Comparison of ENCODE assay signal across 1 fruit fly cellular context in genomic region chr3L:17209402-17209801, dm6.
A peak's percentile ranks its signal among the peaks of the same experiment; 100 is the strongest.
TF ChIP-seq lines count a peak whose summit lies in the region.

No protein-coding gene starts in this region.

TF ChIP-seq in whole organism, embryonic, 481 proteins besides CTCF, POLR2A, EP300 and RAD21 (continued from another document and continues in another):
- TF ChIP-seq CG4820 (GFP tag; optimal IDR thresholded peaks at IDR 0.05; lab: Kevin White, UChicago) (no peak), ham (GFP tag; IDR thresholded peaks at IDR 0.05; lab: Robert Waterston, UW) (no peak), corto (GFP tag; optimal IDR thresholded peaks at IDR 0.05; lab: Kevin White, UChicago) (no peak), E2f1 (GFP tag; IDR thresholded peaks at IDR 0.05; lab: Robert Waterston, UW) (no peak), CG14860 (GFP tag; IDR thresholded peaks at IDR 0.05; lab: Robert Waterston, UW; ENCODE audit: partially characterized antibody) (no peak), hkb (optimal IDR thresholded peaks at IDR 0.05; lab: Kevin White, UChicago) (no peak), hkb (GFP tag; IDR thresholded peaks at IDR 0.05; lab: Robert Waterston, UW) (peak; percentile 29; the same call in 1 of the 2 replicates), CG2120 (GFP tag; optimal IDR thresholded peaks at IDR 0.05; lab: Kevin White, UChicago) (peak; percentile 9), CG4328 (GFP tag; optimal IDR thresholded peaks at IDR 0.05; lab: Kevin White, UChicago) (no peak), crc (GFP tag; optimal IDR thresholded peaks at IDR 0.05; lab: Kevin White, UChicago) (no peak), kay (GFP tag; optimal IDR thresholded peaks at IDR 0.05; lab: Kevin White, UChicago) (no peak), al (GFP tag; IDR thresholded peaks at IDR 0.05; lab: Robert Waterston, UW) (no peak), CG18619 (GFP tag; optimal IDR thresholded peaks at IDR 0.05; lab: Kevin White, UChicago) (no peak), dati (GFP tag; IDR thresholded peaks at IDR 0.05; lab: Robert Waterston, UW) (no peak), sens-2 (GFP tag; IDR thresholded peaks at IDR 0.05; lab: Robert Waterston, UW) (no peak), fd102C (GFP tag; optimal IDR thresholded peaks at IDR 0.05; lab: Kevin White, UChicago) (no peak), CG6272 (GFP tag; IDR thresholded peaks at IDR 0.05; lab: Robert Waterston, UW) (no peak), caup (GFP tag; optimal IDR thresholded peaks at IDR 0.05; lab: Kevin White, UChicago; ENCODE audit: severe bottlenecking) (no peak), nom (GFP tag; optimal IDR thresholded peaks at IDR 0.05; lab: Kevin White, UChicago) (no peak), Spps (tag; optimal IDR thresholded peaks at IDR 0.05; lab: Kevin White, UChicago) (no peak), CG7786 (GFP tag; optimal IDR thresholded peaks at IDR 0.05; lab: Kevin White, UChicago) (no peak), Mes4 (GFP tag; optimal IDR thresholded peaks at IDR 0.05; lab: Kevin White, UChicago) (no peak), CG11093 (GFP tag; IDR thresholded peaks at IDR 0.05; lab: Robert Waterston, UW) (no peak), Doc2 (GFP tag; IDR thresholded peaks at IDR 0.05; lab: Robert Waterston, UW) (no peak), az2 (GFP tag; optimal IDR thresholded peaks at IDR 0.05; lab: Kevin White, UChicago) (no peak), nau (GFP tag; optimal IDR thresholded peaks at IDR 0.05; lab: Kevin White, UChicago) (no peak), CG13123 (GFP tag; optimal IDR thresholded peaks at IDR 0.05; lab: Kevin White, UChicago) (no peak), lab (GFP tag; optimal IDR thresholded peaks at IDR 0.05; lab: Kevin White, UChicago) (peak; percentile 16), kni (GFP tag; optimal IDR thresholded peaks at IDR 0.05; lab: Kevin White, UChicago) (no peak), knrl (GFP tag; IDR thresholded peaks at IDR 0.05; lab: Robert Waterston, UW; ENCODE audit: partially characterized antibody) (no peak), slou (GFP tag; optimal IDR thresholded peaks at IDR 0.05; lab: Kevin White, UChicago) (no peak), ash1 (GFP tag; optimal IDR thresholded peaks at IDR 0.05; lab: Kevin White, UChicago) (no peak), Dref (GFP tag; IDR thresholded peaks at IDR 0.05; lab: Robert Waterston, UW) (no peak), HLHmδ (GFP tag; optimal IDR thresholded peaks at IDR 0.05; lab: Kevin White, UChicago) (no peak), bcd (GFP tag; optimal IDR thresholded peaks at IDR 0.05; lab: Kevin White, UChicago) (no peak), Camta (GFP tag; optimal IDR thresholded peaks at IDR 0.05; lab: Kevin White, UChicago) (no peak), CG8388 (GFP tag; optimal IDR thresholded peaks at IDR 0.05; lab: Kevin White, UChicago) (no peak), zen (tag; optimal IDR thresholded peaks at IDR 0.05; lab: Kevin White, UChicago) (peak; percentile 47), Elba2 (GFP tag; optimal IDR thresholded peaks at IDR 0.05; lab: Kevin White, UChicago) (peak; percentile 52), CG2889 (GFP tag; IDR thresholded peaks at IDR 0.05; lab: Robert Waterston, UW) (no peak), Neu2 (GFP tag; optimal IDR thresholded peaks at IDR 0.05; lab: Kevin White, UChicago; ENCODE audit: borderline replicate concordance) (no peak), Sox102F (GFP tag; optimal IDR thresholded peaks at IDR 0.05; lab: Kevin White, UChicago) (peak; percentile 35), chm (GFP tag; IDR thresholded peaks at IDR 0.05; lab: Robert Waterston, UW) (no peak), maf-S (GFP tag; optimal IDR thresholded peaks at IDR 0.05; lab: Kevin White, UChicago) (no peak), CG2199 (GFP tag; IDR thresholded peaks at IDR 0.05; lab: Robert Waterston, UW) (no peak), seq (GFP tag; IDR thresholded peaks at IDR 0.05; lab: Robert Waterston, UW) (no peak), dimm (GFP tag; IDR thresholded peaks at IDR 0.05; lab: Robert Waterston, UW) (no peak), CG13296 (GFP tag; optimal IDR thresholded peaks at IDR 0.05; lab: Kevin White, UChicago) (no peak), Hmr (GFP tag; optimal IDR thresholded peaks at IDR 0.05; lab: Kevin White, UChicago) (no peak), CG11504 (tag; optimal IDR thresholded peaks at IDR 0.05; lab: Kevin White, UChicago) (peak; percentile 52), HLH3B (GFP tag; IDR thresholded peaks at IDR 0.05; lab: Robert Waterston, UW) (no peak), CG11085 (GFP tag; IDR thresholded peaks at IDR 0.05; lab: Robert Waterston, UW) (no peak), CG8765 (GFP tag; IDR thresholded peaks at IDR 0.05; lab: Robert Waterston, UW) (no peak), CG8281 (tag; optimal IDR thresholded peaks at IDR 0.05; lab: Kevin White, UChicago) (no peak), D19A (tag; optimal IDR thresholded peaks at IDR 0.05; lab: Kevin White, UChicago) (peak; percentile 9), CG12219 (GFP tag; optimal IDR thresholded peaks at IDR 0.05; lab: Kevin White, UChicago) (no peak), Gug (GFP tag; IDR thresholded peaks at IDR 0.05; lab: Robert Waterston, UW) (no peak), unc-4 (GFP tag; IDR thresholded peaks at IDR 0.05; lab: Robert Waterston, UW; ENCODE audit: partially characterized antibody) (no peak), NC2α (GFP tag; optimal IDR thresholded peaks at IDR 0.05; lab: Kevin White, UChicago) (no peak), Doc3 (GFP tag; IDR thresholded peaks at IDR 0.05; lab: Robert Waterston, UW; ENCODE audit: partially characterized antibody) (no peak), Fer1 (GFP tag; optimal IDR thresholded peaks at IDR 0.05; lab: Kevin White, UChicago) (peak; percentile 6), en (GFP tag; optimal IDR thresholded peaks at IDR 0.05; lab: Kevin White, UChicago) (no peak), Awh (GFP tag; IDR thresholded peaks at IDR 0.05; lab: Robert Waterston, UW) (no peak), Dp (GFP tag; optimal IDR thresholded peaks at IDR 0.05; lab: Kevin White, UChicago) (no peak), Six4 (GFP tag; optimal IDR thresholded peaks at IDR 0.05; lab: Kevin White, UChicago) (no peak), Ets65A (GFP tag; lab: Kevin White, UChicago) (peak; percentile 84), CG15514 (GFP tag; optimal IDR thresholded peaks at IDR 0.05; lab: Kevin White, UChicago) (no peak), bab2 (GFP tag; optimal IDR thresholded peaks at IDR 0.05; lab: Kevin White, UChicago) (no peak), Meics (GFP tag; optimal IDR thresholded peaks at IDR 0.05; lab: Kevin White, UChicago) (no peak), CG1603 (tag; optimal IDR thresholded peaks at IDR 0.05; lab: Kevin White, UChicago) (peak; percentile 30), pzg (GFP tag; optimal IDR thresholded peaks at IDR 0.05; lab: Kevin White, UChicago) (no peak), prd (optimal IDR thresholded peaks at IDR 0.05; lab: Kevin White, UChicago) (no peak), prd (GFP tag; IDR thresholded peaks at IDR 0.05; lab: Robert Waterston, UW) (peak; percentile 73), CG1602 (GFP tag; optimal IDR thresholded peaks at IDR 0.05; lab: Kevin White, UChicago) (no peak), fu2 (GFP tag; optimal IDR thresholded peaks at IDR 0.05; lab: Kevin White, UChicago) (no peak), ci (GFP tag; IDR thresholded peaks at IDR 0.05; lab: Robert Waterston, UW) (peak; percentile 66; the same call in 2 of the 3 replicates), schlank (tag; optimal IDR thresholded peaks at IDR 0.05; lab: Kevin White, UChicago) (no peak), CG13624 (GFP tag; optimal IDR thresholded peaks at IDR 0.05; lab: Kevin White, UChicago) (no peak), ato (GFP tag; IDR thresholded peaks at IDR 0.05; lab: Robert Waterston, UW; ENCODE audit: partially characterized antibody) (no peak), CG9932 (GFP tag; IDR thresholded peaks at IDR 0.05; lab: Robert Waterston, UW) (no peak), CG3838 (GFP tag; optimal IDR thresholded peaks at IDR 0.05; lab: Kevin White, UChicago) (no peak), bowl (GFP tag; IDR thresholded peaks at IDR 0.05; lab: Robert Waterston, UW) (no peak), trh (GFP tag; optimal IDR thresholded peaks at IDR 0.05; lab: Kevin White, UChicago) (no peak), lilli (GFP tag; optimal IDR thresholded peaks at IDR 0.05; lab: Kevin White, UChicago) (no peak), CG12744 (GFP tag; optimal IDR thresholded peaks at IDR 0.05; lab: Kevin White, UChicago) (no peak), ems (GFP tag; optimal IDR thresholded peaks at IDR 0.05; lab: Kevin White, UChicago) (no peak), pb (GFP tag; optimal IDR thresholded peaks at IDR 0.05; lab: Kevin White, UChicago) (no peak), CG15269 (tag; optimal IDR thresholded peaks at IDR 0.05; lab: Kevin White, UChicago) (no peak), abd-A (tag; optimal IDR thresholded peaks at IDR 0.05; lab: Kevin White, UChicago) (no peak), CG15073 (GFP tag; optimal IDR thresholded peaks at IDR 0.05; lab: Kevin White, UChicago) (no peak), CG6791 (GFP tag; IDR thresholded peaks at IDR 0.05; lab: Robert Waterston, UW; ENCODE audit: partially characterized antibody) (no peak), CG13775 (GFP tag; optimal IDR thresholded peaks at IDR 0.05; lab: Kevin White, UChicago) (no peak), dysf (GFP tag; IDR thresholded peaks at IDR 0.05; lab: Robert Waterston, UW) (no peak), hb (GFP tag; IDR thresholded peaks at IDR 0.05; lab: Robert Waterston, UW; ENCODE audit: partially characterized antibody) (no peak), fd64A (GFP tag; optimal IDR thresholded peaks at IDR 0.05; lab: Kevin White, UChicago) (no peak), CHES-1-like (GFP tag; optimal IDR thresholded peaks at IDR 0.05; lab: Kevin White, UChicago) (no peak), CG4617 (GFP tag; optimal IDR thresholded peaks at IDR 0.05; lab: Kevin White, UChicago; ENCODE audit: borderline replicate concordance) (no peak), CG12391 (tag; optimal IDR thresholded peaks at IDR 0.05; lab: Kevin White, UChicago) (no peak), Chrac-16 (GFP tag; optimal IDR thresholded peaks at IDR 0.05; lab: Kevin White, UChicago) (no peak), sqz (GFP tag; optimal IDR thresholded peaks at IDR 0.05; lab: Kevin White, UChicago) (no peak), ap (GFP tag; IDR thresholded peaks at IDR 0.05; lab: Robert Waterston, UW) (no peak), CG6765 (GFP tag; optimal IDR thresholded peaks at IDR 0.05; lab: Kevin White, UChicago) (no peak), hbn (GFP tag; IDR thresholded peaks at IDR 0.05; lab: Robert Waterston, UW; ENCODE audit: partially characterized antibody) (no peak), Dbx (GFP tag; IDR thresholded peaks at IDR 0.05; lab: Robert Waterston, UW) (no peak), CG2678 (tag; optimal IDR thresholded peaks at IDR 0.05; lab: Kevin White, UChicago) (peak; percentile 49), Ptx1 (GFP tag; IDR thresholded peaks at IDR 0.05; lab: Robert Waterston, UW) (no peak), Stat92E (GFP tag; optimal IDR thresholded peaks at IDR 0.05; lab: Kevin White, UChicago) (no peak), vnd (GFP tag; IDR thresholded peaks at IDR 0.05; lab: Robert Waterston, UW; ENCODE audit: partially characterized antibody) (no peak), CG31365 (tag; optimal IDR thresholded peaks at IDR 0.05; lab: Kevin White, UChicago) (no peak), lbe (GFP tag; optimal IDR thresholded peaks at IDR 0.05; lab: Kevin White, UChicago) (no peak), pnt (GFP tag; optimal IDR thresholded peaks at IDR 0.05; lab: Kevin White, UChicago) (no peak), ro (GFP tag; IDR thresholded peaks at IDR 0.05; lab: Robert Waterston, UW) (no peak), her (GFP tag; optimal IDR thresholded peaks at IDR 0.05; lab: Kevin White, UChicago) (no peak), row (GFP tag; IDR thresholded peaks at IDR 0.05; lab: Robert Waterston, UW) (peak; percentile 26; the same call in 1 of the 3 replicates), CG9876 (GFP tag; optimal IDR thresholded peaks at IDR 0.05; lab: Kevin White, UChicago) (no peak), slbo (GFP tag; IDR thresholded peaks at IDR 0.05; lab: Robert Waterston, UW) (no peak; the same call in 1 of the 2 replicates), pita (GFP tag; optimal IDR thresholded peaks at IDR 0.05; lab: Kevin White, UChicago) (no peak), Fer2 (tag; optimal IDR thresholded peaks at IDR 0.05; lab: Kevin White, UChicago) (no peak), sc (optimal IDR thresholded peaks at IDR 0.05; lab: Kevin White, UChicago) (no peak), sc (GFP tag; optimal IDR thresholded peaks at IDR 0.05; lab: Kevin White, UChicago) (no peak), CG31388 (GFP tag; optimal IDR thresholded peaks at IDR 0.05; lab: Kevin White, UChicago) (no peak), Dip3 (GFP tag; optimal IDR thresholded peaks at IDR 0.05; lab: Kevin White, UChicago) (no peak), zfh2 (GFP tag; optimal IDR thresholded peaks at IDR 0.05; lab: Kevin White, UChicago) (no peak), Fer3 (tag; optimal IDR thresholded peaks at IDR 0.05; lab: Kevin White, UChicago) (peak; percentile 9), CG2129 (GFP tag; IDR thresholded peaks at IDR 0.05; lab: Robert Waterston, UW; ENCODE audit: partially characterized antibody) (no peak), Ravus (GFP tag; IDR thresholded peaks at IDR 0.05; lab: Robert Waterston, UW) (no peak), CG12942 (GFP tag; optimal IDR thresholded peaks at IDR 0.05; lab: Kevin White, UChicago) (no peak), dan (GFP tag; IDR thresholded peaks at IDR 0.05; lab: Robert Waterston, UW) (no peak), CG30431 (GFP tag; optimal IDR thresholded peaks at IDR 0.05; lab: Kevin White, UChicago) (no peak), NK7.1 (GFP tag; optimal IDR thresholded peaks at IDR 0.05; lab: Kevin White, UChicago) (no peak), CG7271 (tag; optimal IDR thresholded peaks at IDR 0.05; lab: Kevin White, UChicago) (no peak), Blimp-1 (GFP tag; optimal IDR thresholded peaks at IDR 0.05; lab: Kevin White, UChicago) (peak; percentile 40), bigmax (GFP tag; optimal IDR thresholded peaks at IDR 0.05; lab: Kevin White, UChicago) (no peak), CG34376 (GFP tag; optimal IDR thresholded peaks at IDR 0.05; lab: Kevin White, UChicago) (no peak), CG18476 (GFP tag; optimal IDR thresholded peaks at IDR 0.05; lab: Kevin White, UChicago) (no peak), Lim3 (GFP tag; IDR thresholded peaks at IDR 0.05; lab: Robert Waterston, UW) (no peak), amos (GFP tag; IDR thresholded peaks at IDR 0.05; lab: Robert Waterston, UW; ENCODE audit: partially characterized antibody) (no peak), CG18262 (tag; optimal IDR thresholded peaks at IDR 0.05; lab: Kevin White, UChicago) (no peak), CG7556 (GFP tag; optimal IDR thresholded peaks at IDR 0.05; lab: Kevin White, UChicago) (peak; percentile 1)
